Fruit fly (Drosophila melanogaster) whole organism, embryonic: ENCODE measurements around the gene CG17801.

Experiments used
- Aef1 ChIP-seq: fragments of 200-800 bp; sonication (Bioruptor generic); IDR thresholded peaks from 3 replicates; pipeline ENCODE4 v1.3.6; 2022; ENCODE audit warnings: missing biosample characterization, missing genetic modification characterization
- Atf3 ChIP-seq: fragments of 200-800 bp; sonication (Bioruptor generic); optimal IDR thresholded peaks from 3 replicates; lab custom pipeline; 2016; ENCODE audit warnings: missing biosample characterization, missing genetic modification characterization
- Bgb ChIP-seq: fragments of 200-800 bp; sonication (Bioruptor generic); IDR thresholded peaks from 2 replicates; pipeline ENCODE4 v1.3.6; 2022; ENCODE audit warnings: missing biosample characterization, missing genetic modification characterization; ENCODE audit not compliant: partially characterized antibody
- BtbVII ChIP-seq: fragments of 200-800 bp; sonication (Bioruptor generic); optimal IDR thresholded peaks from 3 replicates; lab custom pipeline; 2017; ENCODE audit warnings: missing biosample characterization, mild to moderate bottlenecking, missing genetic modification characterization
- CG10147 ChIP-seq: fragments of 200-800 bp; sonication (Bioruptor generic); optimal IDR thresholded peaks from 2 replicates; lab custom pipeline; 2019; ENCODE audit warnings: missing biosample characterization, mild to moderate bottlenecking, missing genetic modification characterization, moderate library complexity
- CG10565 ChIP-seq: fragments of 200-800 bp; sonication (Bioruptor generic); optimal IDR thresholded peaks from 3 replicates; lab custom pipeline; 2016; ENCODE audit warnings: missing biosample characterization, mild to moderate bottlenecking, missing genetic modification characterization
- CG11560 ChIP-seq: fragments of 200-800 bp; sonication (Bioruptor generic); IDR thresholded peaks from 3 replicates; pipeline ENCODE4 v1.3.6; 2022; ENCODE audit warnings: missing biosample characterization, missing genetic modification characterization
- CG13296 ChIP-seq: fragments of 200-800 bp; sonication (Bioruptor generic); optimal IDR thresholded peaks from 3 replicates; lab custom pipeline; 2018; ENCODE audit warnings: missing biosample characterization, mild to moderate bottlenecking, missing genetic modification characterization
- CG15479 ChIP-seq: fragments of 200-800 bp; sonication (Bioruptor generic); optimal IDR thresholded peaks from 3 replicates; lab custom pipeline; 2019; ENCODE audit warnings: missing biosample characterization, mild to moderate bottlenecking, missing genetic modification characterization, moderate library complexity
- CG1603 ChIP-seq: fragments of 200-800 bp; sonication (Bioruptor generic); optimal IDR thresholded peaks from 2 replicates; lab custom pipeline; 2019; ENCODE audit warnings: missing biosample characterization, mild to moderate bottlenecking, missing genetic modification characterization, moderate library complexity
- CG17385 ChIP-seq: fragments of 200-800 bp; sonication (Bioruptor generic); optimal IDR thresholded peaks from 3 replicates; lab custom pipeline; 2018; ENCODE audit warnings: missing biosample characterization, mild to moderate bottlenecking, missing genetic modification characterization
- CG31388 ChIP-seq: fragments of 200-800 bp; sonication (Bioruptor generic); optimal IDR thresholded peaks from 2 replicates; lab custom pipeline; 2016; ENCODE audit warnings: missing biosample characterization, missing genetic modification characterization
- CG31441 ChIP-seq: fragments of 200-800 bp; sonication (Bioruptor generic); IDR thresholded peaks from 2 replicates; pipeline ENCODE4 v1.3.6; 2022; ENCODE audit warnings: missing biosample characterization, missing genetic modification characterization
- CG33213 ChIP-seq: fragments of 200-800 bp; sonication (Bioruptor generic); optimal IDR thresholded peaks from 3 replicates; lab custom pipeline; 2016; ENCODE audit warnings: missing biosample characterization, missing genetic modification characterization
- CG34224 ChIP-seq: fragments of 200-800 bp; sonication (Bioruptor generic); IDR thresholded peaks from 3 replicates; pipeline ENCODE4 v1.3.6; 2022; ENCODE audit warnings: missing biosample characterization, missing genetic modification characterization; ENCODE audit not compliant: partially characterized antibody
- CG34376 ChIP-seq: fragments of 200-800 bp; sonication (Bioruptor generic); optimal IDR thresholded peaks from 2 replicates; lab custom pipeline; 2018; ENCODE audit warnings: missing biosample characterization, mild to moderate bottlenecking, missing genetic modification characterization
- CG4282 ChIP-seq: fragments of 200-800 bp; sonication (Bioruptor generic); optimal IDR thresholded peaks from 2 replicates; lab custom pipeline; 2016; ENCODE audit warnings: missing biosample characterization, missing genetic modification characterization
- CG7271 ChIP-seq: fragments of 200-800 bp; sonication (Bioruptor generic); optimal IDR thresholded peaks from 2 replicates; lab custom pipeline; 2018; ENCODE audit warnings: missing biosample characterization, mild to moderate bottlenecking, missing genetic modification characterization, moderate library complexity
- CG7987 ChIP-seq: fragments of 200-800 bp; sonication (Bioruptor generic); optimal IDR thresholded peaks from 2 replicates; lab custom pipeline; 2018; ENCODE audit warnings: missing biosample characterization, mild to moderate bottlenecking, missing genetic modification characterization, moderate library complexity
- CG8944 ChIP-seq: fragments of 200-800 bp; sonication (Bioruptor generic); optimal IDR thresholded peaks from 3 replicates; lab custom pipeline; 2016; ENCODE audit warnings: missing biosample characterization, missing genetic modification characterization
- Dfd ChIP-seq, 2 experiments: fragments of >200 bp; optimal IDR thresholded peaks; 2 replicates each; lab custom pipeline; 2017; ENCODE audit warnings: missing biosample characterization in 2 of 2, missing genetic modification characterization in 2 of 2
- Dll ChIP-seq: fragments of 200-800 bp; sonication (Bioruptor generic); IDR thresholded peaks from 4 replicates; pipeline ENCODE4 v1.3.6; 2022; ENCODE audit warnings: missing biosample characterization, missing genetic modification characterization; ENCODE audit not compliant: partially characterized antibody
- Dp ChIP-seq: fragments of 200-800 bp; sonication (Bioruptor generic); optimal IDR thresholded peaks from 2 replicates; lab custom pipeline; 2018; ENCODE audit warnings: missing biosample characterization, mild to moderate bottlenecking, missing genetic modification characterization, moderate library complexity
- Hmx ChIP-seq: fragments of 200-800 bp; sonication (Bioruptor generic); optimal IDR thresholded peaks from 2 replicates; lab custom pipeline; 2016; ENCODE audit warnings: missing biosample characterization, missing genetic modification characterization
- Lpt ChIP-seq: fragments of >200 bp; optimal IDR thresholded peaks from 2 replicates; lab custom pipeline; 2018; ENCODE audit warnings: missing biosample characterization, missing genetic modification characterization
- Myb ChIP-seq: fragments of 200-800 bp; sonication (Bioruptor generic); optimal IDR thresholded peaks from 2 replicates; lab custom pipeline; 2016; ENCODE audit warnings: missing biosample characterization, missing genetic modification characterization
- NFAT ChIP-seq: fragments of 200-800 bp; sonication (Bioruptor generic); IDR thresholded peaks from 2 replicates; pipeline ENCODE4 v1.3.6; 2022; ENCODE audit warnings: missing biosample characterization, missing genetic modification characterization
- Oli ChIP-seq: fragments of 200-800 bp; sonication (Bioruptor generic); optimal IDR thresholded peaks from 2 replicates; lab custom pipeline; 2018; ENCODE audit warnings: missing biosample characterization, mild to moderate bottlenecking, missing genetic modification characterization, moderate library complexity
- Rfx ChIP-seq: fragments of 200-800 bp; sonication (Bioruptor generic); IDR thresholded peaks from 2 replicates; pipeline ENCODE4 v1.3.6; 2022; ENCODE audit warnings: missing biosample characterization, missing genetic modification characterization
- Usf ChIP-seq: fragments of 200-800 bp; sonication (Bioruptor generic); optimal IDR thresholded peaks from 2 replicates; lab custom pipeline; 2017; ENCODE audit warnings: missing genotype, missing biosample characterization, missing genetic modification characterization
- ac ChIP-seq: fragments of 200-800 bp; sonication (Bioruptor generic); optimal IDR thresholded peaks from 3 replicates; lab custom pipeline; 2017; ENCODE audit warnings: missing biosample characterization, mild to moderate bottlenecking, missing genetic modification characterization
- az2 ChIP-seq: fragments of 200-800 bp; sonication (Bioruptor generic); optimal IDR thresholded peaks from 3 replicates; lab custom pipeline; 2016; ENCODE audit warnings: missing biosample characterization, missing genetic modification characterization
- bowl ChIP-seq: fragments of 200-800 bp; sonication (Bioruptor generic); IDR thresholded peaks from 2 replicates; pipeline ENCODE4 v1.3.6; 2022; ENCODE audit warnings: missing biosample characterization, missing genetic modification characterization
- cad ChIP-seq: fragments of >200 bp; optimal IDR thresholded peaks from 2 replicates; lab custom pipeline; 2017; ENCODE audit warnings: missing biosample characterization, missing genetic modification characterization
- caup ChIP-seq: fragments of 200-800 bp; sonication (Bioruptor generic); optimal IDR thresholded peaks from 3 replicates; lab custom pipeline; 2017; ENCODE audit warnings: missing biosample characterization, mild to moderate bottlenecking, missing genetic modification characterization, moderate library complexity; ENCODE audit not compliant: severe bottlenecking
- ci ChIP-seq: fragments of 200-800 bp; sonication (Bioruptor generic); IDR thresholded peaks from 3 replicates; pipeline ENCODE4 v1.3.6; 2022; ENCODE audit warnings: missing biosample characterization, missing genetic modification characterization
- dati ChIP-seq: fragments of 200-800 bp; sonication (Bioruptor generic); IDR thresholded peaks from 2 replicates; pipeline ENCODE4 v1.3.6; 2022; ENCODE audit warnings: missing biosample characterization, missing genetic modification characterization
- dimm ChIP-seq: fragments of 200-800 bp; sonication (Bioruptor generic); IDR thresholded peaks from 2 replicates; pipeline ENCODE4 v1.3.6; 2022; ENCODE audit warnings: missing biosample characterization, missing genetic modification characterization
- dm ChIP-seq: fragments of 200-800 bp; sonication (Bioruptor generic); optimal IDR thresholded peaks from 3 replicates; lab custom pipeline; 2016; ENCODE audit warnings: missing biosample characterization, missing genetic modification characterization
- fd3F ChIP-seq: fragments of 200-800 bp; sonication (Bioruptor generic); optimal IDR thresholded peaks from 2 replicates; lab custom pipeline; 2018; ENCODE audit warnings: missing biosample characterization, mild to moderate bottlenecking, missing genetic modification characterization, moderate library complexity
- gcm2 ChIP-seq: fragments of 200-800 bp; sonication (Bioruptor generic); optimal IDR thresholded peaks from 2 replicates; lab custom pipeline; 2016; ENCODE audit warnings: missing biosample characterization, missing genetic modification characterization
- lmd ChIP-seq: fragments of 200-800 bp; sonication (Bioruptor generic); IDR thresholded peaks from 2 replicates; pipeline ENCODE4 v1.3.6; 2022; ENCODE audit warnings: missing biosample characterization, missing genetic modification characterization
- mam ChIP-seq: fragments of 200-800 bp; sonication (Bioruptor generic); optimal IDR thresholded peaks from 3 replicates; lab custom pipeline; 2016; ENCODE audit warnings: missing biosample characterization, missing genetic modification characterization
- nerfin-2 ChIP-seq: fragments of 200-800 bp; sonication (Bioruptor generic); IDR thresholded peaks from 2 replicates; pipeline ENCODE4 v1.3.6; 2022; ENCODE audit warnings: missing biosample characterization, missing genetic modification characterization; ENCODE audit not compliant: partially characterized antibody
- onecut ChIP-seq: fragments of 200-800 bp; sonication (Bioruptor generic); IDR thresholded peaks from 2 replicates; pipeline ENCODE4 v1.3.6; 2022; ENCODE audit warnings: missing biosample characterization, missing genetic modification characterization
- shn ChIP-seq: fragments of 200-800 bp; sonication (Bioruptor generic); optimal IDR thresholded peaks from 3 replicates; lab custom pipeline; 2016; ENCODE audit warnings: missing biosample characterization, missing genetic modification characterization
- sug ChIP-seq: fragments of 200-800 bp; optimal IDR thresholded peaks from 2 replicates; lab custom pipeline; 2019; ENCODE audit warnings: missing biosample characterization, mild to moderate bottlenecking, missing genetic modification characterization, moderate library complexity
- tin ChIP-seq: fragments of 200-800 bp; sonication (Bioruptor generic); optimal IDR thresholded peaks from 3 replicates; lab custom pipeline; 2016; ENCODE audit warnings: missing biosample characterization, missing genetic modification characterization
- twi ChIP-seq: fragments of 200-800 bp; optimal IDR thresholded peaks from 2 replicates; lab custom pipeline; 2019; ENCODE audit warnings: missing biosample characterization, mild to moderate bottlenecking, missing genetic modification characterization, moderate library complexity
- zfh2 ChIP-seq: fragments of 200-800 bp; sonication (Bioruptor generic); optimal IDR thresholded peaks from 2 replicates; lab custom pipeline; 2016; ENCODE audit warnings: missing biosample characterization, missing genetic modification characterization

Gene CG17801

dm6 chr3R:17794335-17795074 is 12.4 kb downstream of the CG17801 start, which contains the start of gene CG43102 (continued):
- no peak for TF ChIP-seq nerfin-2 (GFP tag; lab: Robert Waterston, UW)
- peak; percentile 24 for TF ChIP-seq CG4282 (GFP tag; lab: Kevin White, UChicago)
- no peak for TF ChIP-seq CG31388 (GFP tag; lab: Kevin White, UChicago)
- no peak for TF ChIP-seq CG10147 (GFP tag; lab: Kevin White, UChicago)
- peak; percentile 49 for TF ChIP-seq fd3F (GFP tag; lab: Kevin White, UChicago)
- TF ChIP-seq caup, result peak; percentile 53
- peak; percentile 64 for TF ChIP-seq sug (tag; lab: Kevin White, UChicago)
- no peak for TF ChIP-seq cad (GFP tag; lab: Kevin White, UChicago)
- TF ChIP-seq Rfx, result peak; percentile 83
- peak; percentile 35 for TF ChIP-seq Dp
- no peak for TF ChIP-seq CG10565 (GFP tag; lab: Kevin White, UChicago)
- peak; percentile 75 for TF ChIP-seq Aef1
- peak; percentile 21 for TF ChIP-seq ac
- peak; percentile 42 for TF ChIP-seq BtbVII (GFP tag; lab: Kevin White, UChicago)
- TF ChIP-seq gcm2 (GFP tag; lab: Kevin White, UChicago), result no peak
- peak; percentile 49 for TF ChIP-seq CG33213 (GFP tag; lab: Kevin White, UChicago)
- peak; percentile 77 for TF ChIP-seq twi
- peak; percentile 61 for TF ChIP-seq mam (GFP tag; lab: Kevin White, UChicago)
- peak; percentile 62 for TF ChIP-seq tin (GFP tag; lab: Kevin White, UChicago)
- peak; percentile 70 for TF ChIP-seq CG13296 (GFP tag; lab: Kevin White, UChicago)
- TF ChIP-seq ci (GFP tag; lab: Robert Waterston, UW), result peak; percentile 82
- TF ChIP-seq onecut (GFP tag; lab: Robert Waterston, UW), result peak; percentile 57
- TF ChIP-seq Hmx, result no peak
- TF ChIP-seq zfh2 (GFP tag; lab: Kevin White, UChicago), result peak; percentile 49
- TF ChIP-seq dimm, result no peak
- no peak for TF ChIP-seq Lpt (GFP tag; lab: Kevin White, UChicago)
- peak; percentile 58; the same call in 1 of the 2 replicates for TF ChIP-seq lmd (GFP tag; lab: Robert Waterston, UW)
- peak; percentile 67 for TF ChIP-seq CG17385 (GFP tag; lab: Kevin White, UChicago)
- peak; percentile 51 for TF ChIP-seq CG7987 (GFP tag; lab: Kevin White, UChicago)
- TF ChIP-seq Dfd (GFP tag; optimal IDR thresholded peaks at IDR 0.05; lab: Kevin White, UChicago), result no peak
- peak; percentile 64 for TF ChIP-seq Myb
- TF ChIP-seq Bgb (GFP tag; lab: Robert Waterston, UW), result peak; percentile 69
- peak; percentile 83 for TF ChIP-seq CG31441
- TF ChIP-seq dm (GFP tag; lab: Kevin White, UChicago), result peak; percentile 34
- peak; percentile 46 for TF ChIP-seq Atf3 (GFP tag; lab: Kevin White, UChicago)
- peak; percentile 90 for TF ChIP-seq Dll (GFP tag; lab: Robert Waterston, UW)
- TF ChIP-seq bowl (GFP tag; lab: Robert Waterston, UW), result peak; percentile 50; the same call in 1 of the 2 replicates
- TF ChIP-seq CG7271 (tag; lab: Kevin White, UChicago), result no peak
- TF ChIP-seq Oli (tag; lab: Kevin White, UChicago), result peak; percentile 65
- TF ChIP-seq CG1603, result peak; percentile 61
- TF ChIP-seq dati (GFP tag; lab: Robert Waterston, UW), result no peak
- TF ChIP-seq az2, result peak; percentile 72
- peak; percentile 44 for TF ChIP-seq CG8944 (GFP tag; lab: Kevin White, UChicago)
- TF ChIP-seq CG34376 (GFP tag; lab: Kevin White, UChicago), result peak; percentile 49
- TF ChIP-seq CG11560 (tag; lab: Robert Waterston, UW), result peak; percentile 93
- peak; percentile 51 for TF ChIP-seq CG34224
- TF ChIP-seq CG15479 (GFP tag; lab: Kevin White, UChicago), result no peak
- no peak for TF ChIP-seq shn (GFP tag; lab: Kevin White, UChicago)
- peak; percentile 87 for TF ChIP-seq NFAT (GFP tag; lab: Robert Waterston, UW)
- peak; percentile 14 for TF ChIP-seq Usf (GFP tag; lab: Kevin White, UChicago)
